Fruit fly (Drosophila melanogaster) whole organism, embryonic: ENCODE measurements around the gene DCTN1-p150.

Experiments used
- CG10147 ChIP-seq: fragments of 200-800 bp; sonication (Bioruptor generic); optimal IDR thresholded peaks from 2 replicates; lab custom pipeline; 2019; ENCODE audit warnings: missing biosample characterization, mild to moderate bottlenecking, missing genetic modification characterization, moderate library complexity
- CG1233 ChIP-seq: fragments of 200-800 bp; sonication (Bioruptor generic); optimal IDR thresholded peaks from 4 replicates; lab custom pipeline; 2018; ENCODE audit warnings: missing biosample characterization, mild to moderate bottlenecking, missing genetic modification characterization
- CG15269 ChIP-seq: fragments of 200-800 bp; sonication (Bioruptor generic); optimal IDR thresholded peaks from 2 replicates; lab custom pipeline; 2018; ENCODE audit warnings: missing biosample characterization, mild to moderate bottlenecking, missing genetic modification characterization, moderate library complexity
- CG18619 ChIP-seq: fragments of 200-800 bp; sonication (Bioruptor generic); optimal IDR thresholded peaks from 3 replicates; lab custom pipeline; 2017; ENCODE audit warnings: missing biosample characterization, mild to moderate bottlenecking, missing genetic modification characterization
- CG42726 ChIP-seq: fragments of 200-800 bp; sonication (Bioruptor generic); IDR thresholded peaks from 2 replicates; pipeline ENCODE4 v1.3.6; 2022; ENCODE audit warnings: missing biosample characterization, missing genetic modification characterization; ENCODE audit not compliant: partially characterized antibody
- CG7987 ChIP-seq: fragments of 200-800 bp; sonication (Bioruptor generic); optimal IDR thresholded peaks from 2 replicates; lab custom pipeline; 2018; ENCODE audit warnings: missing biosample characterization, mild to moderate bottlenecking, missing genetic modification characterization, moderate library complexity
- CG8281 ChIP-seq: fragments of 200-800 bp; sonication (Bioruptor generic); optimal IDR thresholded peaks from 2 replicates; lab custom pipeline; 2018; ENCODE audit warnings: missing biosample characterization, mild to moderate bottlenecking, missing genetic modification characterization, moderate library complexity
- CG8478 ChIP-seq: fragments of >200 bp; optimal IDR thresholded peaks from 2 replicates; lab custom pipeline; 2018
- CG9876 ChIP-seq: fragments of 200-800 bp; sonication (Bioruptor generic); optimal IDR thresholded peaks from 2 replicates; lab custom pipeline; 2016; ENCODE audit warnings: missing biosample characterization, missing genetic modification characterization
- D ChIP-seq, 2 experiments: fragments of 200-800 bp in 1 of 2; fragments of >200 bp in 1 of 2; sonication (Bioruptor generic) in 1 of 2; optimal IDR thresholded peaks; 2 replicates in 1 of 2; 3 replicates in 1 of 2; lab custom pipeline; 2017; ENCODE audit warnings: mild to moderate bottlenecking in 1 of 2, missing biosample characterization in 1 of 2, missing genetic modification characterization in 1 of 2, missing genetic modification reagents in 1 of 2
- MESR4 ChIP-seq: fragments of 200-800 bp; sonication (Bioruptor generic); optimal IDR thresholded peaks from 2 replicates; lab custom pipeline; 2018; ENCODE audit warnings: missing biosample characterization, mild to moderate bottlenecking, missing genetic modification characterization, moderate library complexity
- Mad ChIP-seq: fragments of 200-800 bp; sonication (Bioruptor generic); optimal IDR thresholded peaks from 2 replicates; lab custom pipeline; 2016; ENCODE audit warnings: missing biosample characterization, missing genetic modification characterization
- Meics ChIP-seq: fragments of 200-800 bp; sonication (Bioruptor generic); optimal IDR thresholded peaks from 2 replicates; lab custom pipeline; 2017; ENCODE audit warnings: missing biosample characterization, mild to moderate bottlenecking, missing genetic modification characterization
- NC2α ChIP-seq: fragments of 200-800 bp; sonication (Bioruptor generic); optimal IDR thresholded peaks from 2 replicates; lab custom pipeline; 2016; ENCODE audit warnings: missing biosample characterization, missing genetic modification characterization
- NC2β ChIP-seq: fragments of 200-800 bp; sonication (Bioruptor generic); optimal IDR thresholded peaks from 2 replicates; lab custom pipeline; 2016; ENCODE audit warnings: missing biosample characterization, missing genetic modification characterization
- Neu2 ChIP-seq: fragments of 200-800 bp; sonication (Bioruptor generic); optimal IDR thresholded peaks from 3 replicates; lab custom pipeline; 2016; ENCODE audit warnings: missing biosample characterization, missing genetic modification characterization, borderline replicate concordance
- Optix ChIP-seq: fragments of 200-800 bp; sonication (Bioruptor generic); IDR thresholded peaks from 3 replicates; pipeline ENCODE4 v1.3.6; 2022; ENCODE audit warnings: missing biosample characterization, missing genetic modification characterization
- Xrp1 ChIP-seq: fragments of 200-800 bp; sonication (Bioruptor generic); IDR thresholded peaks from 2 replicates; pipeline ENCODE4 v1.3.6; 2022; ENCODE audit warnings: missing biosample characterization, missing genetic modification characterization
- al ChIP-seq: fragments of 200-800 bp; sonication (Bioruptor generic); IDR thresholded peaks from 2 replicates; pipeline ENCODE4 v1.3.6; 2022; ENCODE audit warnings: missing biosample characterization, missing genetic modification characterization
- cg ChIP-seq: fragments of 200-800 bp; sonication (Bioruptor generic); optimal IDR thresholded peaks from 3 replicates; lab custom pipeline; 2019; ENCODE audit warnings: missing biosample characterization, mild to moderate bottlenecking, missing genetic modification characterization, moderate library complexity
- crol ChIP-seq: fragments of 200-800 bp; sonication (Bioruptor generic); IDR thresholded peaks from 2 replicates; pipeline ENCODE4 v1.3.6; 2022; ENCODE audit warnings: missing biosample characterization, missing genetic modification characterization
- crp ChIP-seq, 2 experiments: fragments of 200-800 bp; sonication (Bioruptor generic); optimal IDR thresholded peaks; 2 replicates in 1 of 2; 3 replicates in 1 of 2; lab custom pipeline; 2017; ENCODE audit warnings: missing biosample characterization in 2 of 2, missing genetic modification characterization in 2 of 2, mild to moderate bottlenecking in 1 of 2, moderate library complexity in 1 of 2
- cwo ChIP-seq: fragments of 200-800 bp; sonication (Bioruptor generic); optimal IDR thresholded peaks from 3 replicates; lab custom pipeline; 2017; ENCODE audit warnings: missing biosample characterization, missing genetic modification characterization, mild to moderate bottlenecking, moderate library complexity, missing genetic modification reagents
- h ChIP-seq: fragments of >200 bp; optimal IDR thresholded peaks from 2 replicates; lab custom pipeline; 2017
- insv ChIP-seq, 2 experiments: fragments of 200-800 bp; sonication (Bioruptor generic); optimal IDR thresholded peaks; 3 replicates each; lab custom pipeline; 2016 to 2018; ENCODE audit warnings: missing biosample characterization in 2 of 2, missing genetic modification characterization in 2 of 2
- ken ChIP-seq: fragments of 200-800 bp; sonication (Bioruptor generic); IDR thresholded peaks from 3 replicates; pipeline ENCODE4 v1.3.6; 2022; ENCODE audit warnings: missing biosample characterization, missing genetic modification characterization
- lov ChIP-seq, 2 experiments: fragments of 200-800 bp in 1 of 2; fragments of >200 bp in 1 of 2; sonication (Bioruptor generic) in 1 of 2; IDR thresholded peaks in 1 of 2; optimal IDR thresholded peaks in 1 of 2; 2 replicates in 1 of 2; 3 replicates in 1 of 2; pipeline versions ENCODE4 v1.3.6 to Lab custom; 2017 to 2022; ENCODE audit warnings: missing biosample characterization in 1 of 2, missing genetic modification characterization in 1 of 2
- nerfin-1 ChIP-seq: fragments of 200-800 bp; sonication (Bioruptor generic); optimal IDR thresholded peaks from 3 replicates; lab custom pipeline; 2019; ENCODE audit warnings: missing biosample characterization, mild to moderate bottlenecking, missing genetic modification characterization, moderate library complexity
- pan ChIP-seq, 4 experiments: fragments of >200 bp in 3 of 4; fragments of 200-800 bp in 1 of 4; sonication (Bioruptor generic) in 1 of 4; optimal IDR thresholded peaks in 3 of 4; IDR thresholded peaks in 1 of 4; 2 replicates each; pipeline versions ENCODE4 v1.3.6 to Lab custom; 2017 to 2022; ENCODE audit warnings: missing biosample characterization in 2 of 4, missing genetic modification characterization in 2 of 4, mixed read lengths in 1 of 4
- phol ChIP-seq: fragments of 200-800 bp; sonication (Bioruptor generic); optimal IDR thresholded peaks from 3 replicates; lab custom pipeline; 2018; ENCODE audit warnings: missing biosample characterization, mild to moderate bottlenecking, missing genetic modification characterization, moderate library complexity
- pnt ChIP-seq: fragments of 200-800 bp; sonication (Bioruptor generic); optimal IDR thresholded peaks from 3 replicates; lab custom pipeline; 2016; ENCODE audit warnings: missing biosample characterization, missing genetic modification characterization
- sob ChIP-seq: fragments of 200-800 bp; sonication (Bioruptor generic); IDR thresholded peaks from 2 replicates; pipeline ENCODE4 v1.3.6; 2022; ENCODE audit warnings: missing biosample characterization, missing genetic modification characterization
- trem ChIP-seq: fragments of 200-800 bp; optimal IDR thresholded peaks from 3 replicates; lab custom pipeline; 2019; ENCODE audit warnings: missing biosample characterization, mild to moderate bottlenecking, missing genetic modification characterization, moderate library complexity
- twi ChIP-seq: fragments of 200-800 bp; optimal IDR thresholded peaks from 2 replicates; lab custom pipeline; 2019; ENCODE audit warnings: missing biosample characterization, mild to moderate bottlenecking, missing genetic modification characterization, moderate library complexity
- wdn ChIP-seq: fragments of 200-800 bp; sonication (Bioruptor generic); IDR thresholded peaks from 2 replicates; pipeline ENCODE4 v1.3.6; 2022; ENCODE audit warnings: missing biosample characterization, missing genetic modification characterization

Gene DCTN1-p150

DNA sequence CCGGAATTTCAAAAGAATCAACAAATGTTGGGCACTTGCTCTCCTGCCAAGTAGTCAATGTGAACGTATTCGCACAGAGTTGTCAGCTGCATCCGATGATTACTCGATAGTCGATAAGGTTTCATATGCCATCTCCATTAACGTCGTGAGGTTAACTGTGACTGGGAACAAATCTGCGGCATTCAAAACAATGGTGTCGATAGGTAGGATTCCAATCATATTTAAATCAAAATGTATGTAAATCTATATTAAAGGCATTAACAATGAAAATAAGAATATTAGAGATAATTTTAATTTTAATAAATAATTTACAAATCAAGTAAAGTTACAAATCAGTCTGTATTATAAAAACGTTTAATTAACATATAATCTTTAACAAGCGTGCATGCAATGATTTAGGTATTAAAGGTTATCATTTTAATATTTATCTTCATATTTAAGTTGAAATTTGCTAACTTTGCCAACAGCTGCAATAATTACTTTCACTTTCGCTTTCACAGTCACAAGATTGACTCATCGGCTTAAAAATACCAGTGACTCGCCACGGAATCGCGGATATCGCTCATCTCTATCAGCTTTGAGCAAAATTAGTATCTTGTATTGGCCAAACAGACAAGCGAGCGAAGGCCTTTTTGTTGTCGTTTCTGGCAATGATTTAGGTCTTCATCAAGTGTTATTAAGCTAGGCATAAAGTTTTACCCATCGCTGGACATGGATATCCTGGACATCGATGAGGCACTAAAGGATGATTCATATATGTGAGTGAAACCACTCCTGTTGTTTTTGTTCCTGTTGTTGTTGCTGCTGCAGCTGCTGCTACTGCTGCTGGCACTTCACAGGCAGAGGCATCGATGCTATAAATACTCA, 35.7 kb downstream of the DCTN1-p150 start, which contains the start of the genes Meics, Nxf3 and ssp2 (continued):
- peak in 1 of 2 experiments; percentile 47 for TF ChIP-seq crp (GFP tag; optimal IDR thresholded peaks at IDR 0.05; lab: Kevin White, UChicago)
- no peak for TF ChIP-seq NC2α (GFP tag; lab: Kevin White, UChicago)
- peak; percentile 11 for TF ChIP-seq CG18619 (GFP tag; lab: Kevin White, UChicago)
- no peak for TF ChIP-seq pnt (GFP tag; lab: Kevin White, UChicago)
- TF ChIP-seq ken (GFP tag; lab: Robert Waterston, UW), result peak; percentile 60; the same call in 2 of the 3 replicates
- peak; percentile 59 for TF ChIP-seq phol
- TF ChIP-seq Mad (GFP tag; lab: Kevin White, UChicago), result no peak

dm6 chr3L:13965502-13965843, 36.3 kb downstream of the DCTN1-p150 start:
- TF ChIP-seq wdn (GFP tag; lab: Robert Waterston, UW), result no peak
- TF ChIP-seq CG1233 (GFP tag; lab: Kevin White, UChicago), result no peak
- TF ChIP-seq Optix (GFP tag; lab: Robert Waterston, UW), result no peak
- peak; percentile 46 for TF ChIP-seq D (optimal IDR thresholded peaks at IDR 0.05; lab: Kevin White, UChicago)
- no peak for TF ChIP-seq D (GFP tag; optimal IDR thresholded peaks at IDR 0.05; lab: Kevin White, UChicago)
- peak; percentile 30 for TF ChIP-seq MESR4
- no peak for TF ChIP-seq h
- TF ChIP-seq crol, result no peak
- no peak for TF ChIP-seq pan (optimal IDR thresholded peaks at IDR 0.05; lab: Kevin White, UChicago)
- no peak for TF ChIP-seq pan (GFP tag; optimal IDR thresholded peaks at IDR 0.05 in 1 of 2, IDR thresholded peaks at IDR 0.05 in 1 of 2)
- TF ChIP-seq Meics (GFP tag; lab: Kevin White, UChicago), result no peak
- no peak for TF ChIP-seq CG15269
- TF ChIP-seq CG8281, result no peak
- TF ChIP-seq lov (optimal IDR thresholded peaks at IDR 0.05; lab: Kevin White, UChicago), result no peak
- TF ChIP-seq lov (GFP tag; IDR thresholded peaks at IDR 0.05; lab: Robert Waterston, UW), result no peak
- TF ChIP-seq NC2β, result no peak
- TF ChIP-seq CG42726 (GFP tag; lab: Robert Waterston, UW), result no peak
- TF ChIP-seq twi (tag; lab: Kevin White, UChicago), result peak; percentile 16
- TF ChIP-seq cg (GFP tag; lab: Kevin White, UChicago), result peak; percentile 84
- TF ChIP-seq insv (GFP tag; optimal IDR thresholded peaks at IDR 0.05; lab: Kevin White, UChicago), result no peak
- TF ChIP-seq al (GFP tag; lab: Robert Waterston, UW), result no peak
- no peak for TF ChIP-seq cwo (GFP tag; lab: Kevin White, UChicago)
- no peak for TF ChIP-seq CG9876
- peak; percentile 87 for TF ChIP-seq nerfin-1 (tag; lab: Kevin White, UChicago)
- TF ChIP-seq trem (tag; lab: Kevin White, UChicago), result no peak
- TF ChIP-seq CG7987, result no peak
- TF ChIP-seq CG10147 (GFP tag; lab: Kevin White, UChicago), result no peak
- no peak for TF ChIP-seq sob (GFP tag; lab: Robert Waterston, UW)
- no peak for TF ChIP-seq Neu2 (GFP tag; lab: Kevin White, UChicago)
- no peak for TF ChIP-seq Xrp1
- TF ChIP-seq CG8478 (lab: Kevin White, UChicago), result peak; percentile 66
